Worm (Caenorhabditis elegans): ENCODE measurements around the gene clec-206.

clec-206 gene

ce11 chrV:1991381-1991780 is 12.7 kb downstream of the clec-206 start:
- no peak for TF ChIP-seq nhr-19 (GFP tag; conservative IDR thresholded peaks at IDR 0.05)
- TF ChIP-seq efl-1 (optimal IDR thresholded peaks at IDR 0.05), result no peak
- TF ChIP-seq efl-1 (GFP tag; optimal IDR thresholded peaks at IDR 0.05 in 1 of 2), result peak in 1 of 2 experiments; percentile 64

ce11 chrV:1989220-1989619 is 14.9 kb downstream of the clec-206 start:
- TF ChIP-seq ets-5 (GFP tag; IDR thresholded peaks at IDR 0.05), result no peak
- no peak for TF ChIP-seq elt-3 (tag; optimal IDR thresholded peaks at IDR 0.05)
- TF ChIP-seq fos-1 (tag; optimal IDR thresholded peaks at IDR 0.05), result no peak
- peak; percentile 31 for TF ChIP-seq elt-2 (tag; optimal IDR thresholded peaks at IDR 0.05)

- TF ChIP-seq sup-37 (GFP tag; optimal IDR thresholded peaks at IDR 0.05), result no peak
- peak; percentile 80 for TF ChIP-seq elt-2 (tag; optimal IDR thresholded peaks at IDR 0.05)
Measured at ce11 chrV:1986954-1987353, 17.2 kb downstream of the clec-206 start, which contains the start of gene T08B1.1. Gene T08B1.1, minus strand, starts transcription at chrV:1987045.

ce11 chrV:1978968-1979367 is 25.2 kb downstream of the clec-206 start, which contains the start of gene T08B1.4:
Gene T08B1.4, plus strand, starts transcription at chrV:1979268.
- TF ChIP-seq nhr-20 (tag; optimal IDR thresholded peaks at IDR 0.05), result no peak
- no peak for TF ChIP-seq ceh-82 (tag; optimal IDR thresholded peaks at IDR 0.05)
- TF ChIP-seq mdl-1 (tag; optimal IDR thresholded peaks at IDR 0.05), result no peak
- TF ChIP-seq nhr-76 (tag; optimal IDR thresholded peaks at IDR 0.05), result no peak
- no peak for TF ChIP-seq swsn-7 (tag; optimal IDR thresholded peaks at IDR 0.05)
- no peak for TF ChIP-seq sox-4 (tag; optimal IDR thresholded peaks at IDR 0.05)
- no peak for TF ChIP-seq ets-5 (GFP tag; IDR thresholded peaks at IDR 0.05)
- TF ChIP-seq C04F5.9 (tag; optimal IDR thresholded peaks at IDR 0.05), result no peak
- no peak for TF ChIP-seq hlh-4 (tag; optimal IDR thresholded peaks at IDR 0.05)
- TF ChIP-seq dsc-1 (tag; optimal IDR thresholded peaks at IDR 0.05), result no peak
- no peak for TF ChIP-seq vab-15 (tag; optimal IDR thresholded peaks at IDR 0.05)
- no peak for TF ChIP-seq ceh-63 (GFP tag; optimal IDR thresholded peaks at IDR 0.05)
- no peak for TF ChIP-seq ces-1 (GFP tag; optimal IDR thresholded peaks at IDR 0.05)
- TF ChIP-seq skn-1 (tag; optimal IDR thresholded peaks at IDR 0.05), result no peak
- TF ChIP-seq mab-9 (GFP tag; IDR thresholded peaks at IDR 0.05), result no peak
- TF ChIP-seq F16B12.6 (tag; optimal IDR thresholded peaks at IDR 0.05), result no peak
- no peak for TF ChIP-seq isw-1 (GFP tag; IDR thresholded peaks at IDR 0.05)

ce11 chrV:1975049-1975448 is 29.1 kb downstream of the clec-206 start, which contains the start of gene fbxa-201:
Gene fbxa-201, plus strand, starts transcription at chrV:1975349.
- TF ChIP-seq alr-1 (tag; optimal IDR thresholded peaks at IDR 0.05; ENCODE audit: borderline replicate concordance), result no peak
- no peak for TF ChIP-seq sptf-1 (tag; optimal IDR thresholded peaks at IDR 0.05)
- no peak for TF ChIP-seq ama-1 (optimal IDR thresholded peaks at IDR 0.05)
- TF ChIP-seq unc-86 (tag; optimal IDR thresholded peaks at IDR 0.05), result no peak
- TF ChIP-seq nhr-84 (tag; optimal IDR thresholded peaks at IDR 0.05), result no peak
- TF ChIP-seq snu-23 (GFP tag; optimal IDR thresholded peaks at IDR 0.05), result no peak
- TF ChIP-seq zag-1 (tag; optimal IDR thresholded peaks at IDR 0.05), result no peak
- TF ChIP-seq nhr-71 (tag; optimal IDR thresholded peaks at IDR 0.05), result no peak
- no peak for TF ChIP-seq blmp-1 (tag; optimal IDR thresholded peaks at IDR 0.05)
- TF ChIP-seq ceh-63 (GFP tag; optimal IDR thresholded peaks at IDR 0.05), result no peak
- no peak for TF ChIP-seq fkh-8 (tag; optimal IDR thresholded peaks at IDR 0.05)
- TF ChIP-seq dpl-1 (GFP tag; optimal IDR thresholded peaks at IDR 0.05), result no peak
- TF ChIP-seq pag-3 (tag; optimal IDR thresholded peaks at IDR 0.05; ENCODE audit: borderline replicate concordance, insufficient read depth), result no peak
- no peak for TF ChIP-seq fkh-4 (tag; optimal IDR thresholded peaks at IDR 0.05; ENCODE audit: borderline replicate concordance)

Data from whole organism, L1 larva.